Fruit fly (Drosophila melanogaster) whole organism, embryonic: Measurements from ENCODE around the gene Mtr3.

ENCODE experiments used
- Aef1 ChIP-seq: fragments of 200-800 bp; sonication (Bioruptor generic); IDR thresholded peaks from 3 replicates; pipeline ENCODE4 v1.3.6; 2022; ENCODE audit warnings: missing biosample characterization, missing genetic modification characterization
- Bteb2 ChIP-seq: fragments of 200-800 bp; sonication (Bioruptor generic); optimal IDR thresholded peaks from 2 replicates; lab custom pipeline; 2016; ENCODE audit warnings: missing biosample characterization, missing genetic modification characterization
- CG10431 ChIP-seq: fragments of 200-800 bp; sonication (Bioruptor generic); optimal IDR thresholded peaks from 3 replicates; lab custom pipeline; 2018; ENCODE audit warnings: missing biosample characterization, mild to moderate bottlenecking, missing genetic modification characterization
- CG12236 ChIP-seq: fragments of 200-800 bp; sonication (Bioruptor generic); optimal IDR thresholded peaks from 2 replicates; lab custom pipeline; 2016; ENCODE audit warnings: missing biosample characterization, missing genetic modification characterization
- CG13287 ChIP-seq: fragments of 200-800 bp; sonication (Bioruptor generic); IDR thresholded peaks from 2 replicates; pipeline ENCODE4 v1.3.6; 2022; ENCODE audit warnings: missing biosample characterization, missing genetic modification characterization; ENCODE audit not compliant: partially characterized antibody
- CG13624 ChIP-seq: fragments of 200-800 bp; sonication (Bioruptor generic); optimal IDR thresholded peaks from 2 replicates; lab custom pipeline; 2016; ENCODE audit warnings: missing biosample characterization, missing genetic modification characterization
- CG13775 ChIP-seq: fragments of 200-800 bp; sonication (Bioruptor generic); optimal IDR thresholded peaks from 3 replicates; lab custom pipeline; 2017; ENCODE audit warnings: missing biosample characterization, mild to moderate bottlenecking, missing genetic modification characterization
- CG14050 ChIP-seq: fragments of 200-800 bp; sonication (Bioruptor generic); IDR thresholded peaks from 3 replicates; pipeline ENCODE4 v1.3.6; 2022; ENCODE audit warnings: missing biosample characterization, missing genetic modification characterization
- CG15269 ChIP-seq: fragments of 200-800 bp; sonication (Bioruptor generic); optimal IDR thresholded peaks from 2 replicates; lab custom pipeline; 2018; ENCODE audit warnings: missing biosample characterization, mild to moderate bottlenecking, missing genetic modification characterization, moderate library complexity
- CG15479 ChIP-seq: fragments of 200-800 bp; sonication (Bioruptor generic); optimal IDR thresholded peaks from 3 replicates; lab custom pipeline; 2019; ENCODE audit warnings: missing biosample characterization, mild to moderate bottlenecking, missing genetic modification characterization, moderate library complexity
- CG17359 ChIP-seq: fragments of 200-800 bp; sonication (Bioruptor generic); optimal IDR thresholded peaks from 3 replicates; lab custom pipeline; 2018; ENCODE audit warnings: missing biosample characterization, mild to moderate bottlenecking, missing genetic modification characterization, moderate library complexity
- CG1792 ChIP-seq: fragments of 200-800 bp; sonication (Bioruptor generic); optimal IDR thresholded peaks from 2 replicates; lab custom pipeline; 2016; ENCODE audit warnings: missing biosample characterization, missing genetic modification characterization
- CG18262 ChIP-seq: fragments of 200-800 bp; optimal IDR thresholded peaks from 3 replicates; lab custom pipeline; 2019; ENCODE audit warnings: missing biosample characterization, mild to moderate bottlenecking, missing genetic modification characterization, moderate library complexity
- CG2120 ChIP-seq: fragments of 200-800 bp; sonication (Bioruptor generic); optimal IDR thresholded peaks from 3 replicates; lab custom pipeline; 2016; ENCODE audit warnings: missing biosample characterization, missing genetic modification characterization
- CG30403 ChIP-seq: fragments of 200-800 bp; sonication (Bioruptor generic); optimal IDR thresholded peaks from 3 replicates; lab custom pipeline; 2016; ENCODE audit warnings: missing biosample characterization, missing genetic modification characterization
- CG31224 ChIP-seq: fragments of 200-800 bp; sonication (Bioruptor generic); IDR thresholded peaks from 2 replicates; pipeline ENCODE4 v1.3.6; 2022; ENCODE audit warnings: missing biosample characterization, missing genetic modification characterization
- CG4730 ChIP-seq: fragments of 200-800 bp; sonication (Bioruptor generic); IDR thresholded peaks from 2 replicates; pipeline ENCODE4 v1.3.6; 2022; ENCODE audit warnings: missing biosample characterization, missing genetic modification characterization
- CG8089 ChIP-seq: fragments of 200-800 bp; sonication (Bioruptor generic); optimal IDR thresholded peaks from 3 replicates; lab custom pipeline; 2016; ENCODE audit warnings: missing biosample characterization, missing genetic modification characterization
- CG9437 ChIP-seq: fragments of 200-800 bp; sonication (Bioruptor generic); optimal IDR thresholded peaks from 2 replicates; lab custom pipeline; 2018; ENCODE audit warnings: missing biosample characterization, mild to moderate bottlenecking, missing genetic modification characterization
- CG9876 ChIP-seq: fragments of 200-800 bp; sonication (Bioruptor generic); optimal IDR thresholded peaks from 2 replicates; lab custom pipeline; 2016; ENCODE audit warnings: missing biosample characterization, missing genetic modification characterization
- H2.0 ChIP-seq: fragments of 200-800 bp; sonication (Bioruptor generic); IDR thresholded peaks from 2 replicates; pipeline ENCODE4 v1.3.6; 2022; ENCODE audit warnings: missing biosample characterization, missing genetic modification characterization
- HLHmδ ChIP-seq: fragments of 200-800 bp; sonication (Bioruptor generic); optimal IDR thresholded peaks from 2 replicates; lab custom pipeline; 2018; ENCODE audit warnings: missing biosample characterization, mild to moderate bottlenecking, missing genetic modification characterization, moderate library complexity
- Myb ChIP-seq: fragments of 200-800 bp; sonication (Bioruptor generic); optimal IDR thresholded peaks from 2 replicates; lab custom pipeline; 2016; ENCODE audit warnings: missing biosample characterization, missing genetic modification characterization
- Oli ChIP-seq: fragments of 200-800 bp; sonication (Bioruptor generic); optimal IDR thresholded peaks from 2 replicates; lab custom pipeline; 2018; ENCODE audit warnings: missing biosample characterization, mild to moderate bottlenecking, missing genetic modification characterization, moderate library complexity
- Sox100B ChIP-seq: fragments of 200-800 bp; sonication (Bioruptor generic); optimal IDR thresholded peaks from 3 replicates; lab custom pipeline; 2018; ENCODE audit warnings: missing biosample characterization, mild to moderate bottlenecking, missing genetic modification characterization
- Ssrp ChIP-seq: fragments of 200-800 bp; sonication (Bioruptor generic); optimal IDR thresholded peaks from 2 replicates; lab custom pipeline; 2018; ENCODE audit warnings: missing biosample characterization, mild to moderate bottlenecking, missing genetic modification characterization, moderate library complexity
- Trl ChIP-seq, 3 experiments: fragments of >200 bp in 2 of 3; fragments of 200-800 bp in 1 of 3; sonication (Bioruptor generic) in 1 of 3; optimal IDR thresholded peaks; 2 replicates in 1 of 3; 3 replicates in 2 of 3; lab custom pipeline; 2016 to 2017; ENCODE audit warnings: missing biosample characterization in 1 of 3, missing genetic modification characterization in 1 of 3
- ap ChIP-seq: fragments of 200-800 bp; sonication (Bioruptor generic); IDR thresholded peaks from 2 replicates; pipeline ENCODE4 v1.3.6; 2022; ENCODE audit warnings: missing biosample characterization, missing genetic modification characterization
- ara ChIP-seq: fragments of 200-800 bp; sonication (Bioruptor generic); IDR thresholded peaks from 2 replicates; pipeline ENCODE4 v1.3.6; 2022; ENCODE audit warnings: missing biosample characterization, missing genetic modification characterization
- bbx ChIP-seq: fragments of 200-800 bp; sonication (Bioruptor generic); IDR thresholded peaks from 2 replicates; pipeline ENCODE4 v1.3.6; 2022; ENCODE audit warnings: missing biosample characterization, missing genetic modification characterization; ENCODE audit not compliant: partially characterized antibody
- chm ChIP-seq: fragments of 200-800 bp; sonication (Bioruptor generic); IDR thresholded peaks from 2 replicates; pipeline ENCODE4 v1.3.6; 2022; ENCODE audit warnings: missing biosample characterization, missing genetic modification characterization
- crc ChIP-seq: fragments of 200-800 bp; sonication (Bioruptor generic); optimal IDR thresholded peaks from 2 replicates; lab custom pipeline; 2016; ENCODE audit warnings: missing biosample characterization, missing genetic modification characterization
- croc ChIP-seq: fragments of 200-800 bp; sonication (Bioruptor generic); conservative IDR thresholded peaks from 3 replicates; pipeline ENCODE4 v1.3.6; 2022; ENCODE audit warnings: missing biosample characterization, missing genetic modification characterization
- cwo ChIP-seq: fragments of 200-800 bp; sonication (Bioruptor generic); optimal IDR thresholded peaks from 3 replicates; lab custom pipeline; 2017; ENCODE audit warnings: missing biosample characterization, missing genetic modification characterization, mild to moderate bottlenecking, moderate library complexity, missing genetic modification reagents
- dimm ChIP-seq: fragments of 200-800 bp; sonication (Bioruptor generic); IDR thresholded peaks from 2 replicates; pipeline ENCODE4 v1.3.6; 2022; ENCODE audit warnings: missing biosample characterization, missing genetic modification characterization
- ems ChIP-seq: fragments of 200-800 bp; sonication (Bioruptor generic); optimal IDR thresholded peaks from 3 replicates; lab custom pipeline; 2016; ENCODE audit warnings: missing biosample characterization, missing genetic modification characterization
- exex ChIP-seq: fragments of 200-800 bp; sonication (Bioruptor generic); optimal IDR thresholded peaks from 4 replicates; lab custom pipeline; 2018; ENCODE audit warnings: missing biosample characterization, mild to moderate bottlenecking, missing genetic modification characterization, moderate library complexity
- fd64A ChIP-seq: fragments of 200-800 bp; sonication (Bioruptor generic); optimal IDR thresholded peaks from 3 replicates; lab custom pipeline; 2018; ENCODE audit warnings: missing biosample characterization, mild to moderate bottlenecking, missing genetic modification characterization
- ftz-f1 ChIP-seq: fragments of 200-800 bp; sonication (Bioruptor generic); optimal IDR thresholded peaks from 2 replicates; lab custom pipeline; 2016; ENCODE audit warnings: missing biosample characterization, missing genetic modification characterization
- ind ChIP-seq: fragments of 200-800 bp; sonication (Bioruptor generic); optimal IDR thresholded peaks from 3 replicates; lab custom pipeline; 2016; ENCODE audit warnings: missing biosample characterization, missing genetic modification characterization
- knrl ChIP-seq: fragments of 200-800 bp; sonication (Bioruptor generic); IDR thresholded peaks from 3 replicates; pipeline ENCODE4 v1.3.6; 2022; ENCODE audit warnings: missing biosample characterization, missing genetic modification characterization; ENCODE audit not compliant: partially characterized antibody
- ranshi ChIP-seq: fragments of 200-800 bp; sonication (Bioruptor generic); IDR thresholded peaks from 2 replicates; pipeline ENCODE4 v1.3.6; 2022; ENCODE audit warnings: missing biosample characterization, missing genetic modification characterization
- rib ChIP-seq: fragments of 200-800 bp; sonication (Bioruptor generic); IDR thresholded peaks from 2 replicates; pipeline ENCODE4 v1.3.6; 2022; ENCODE audit warnings: missing biosample characterization, missing genetic modification characterization
- run ChIP-seq: fragments of 200-800 bp; sonication (Bioruptor generic); optimal IDR thresholded peaks from 3 replicates; lab custom pipeline; 2018; ENCODE audit warnings: missing biosample characterization, mild to moderate bottlenecking, missing genetic modification characterization
- salm ChIP-seq: fragments of 200-800 bp; sonication (Bioruptor generic); optimal IDR thresholded peaks from 2 replicates; lab custom pipeline; 2018; ENCODE audit warnings: missing biosample characterization, mild to moderate bottlenecking, missing genetic modification characterization
- sug ChIP-seq: fragments of 200-800 bp; optimal IDR thresholded peaks from 2 replicates; lab custom pipeline; 2019; ENCODE audit warnings: missing biosample characterization, mild to moderate bottlenecking, missing genetic modification characterization, moderate library complexity
- toy ChIP-seq: fragments of 200-800 bp; sonication (Bioruptor generic); IDR thresholded peaks from 2 replicates; pipeline ENCODE4 v1.3.6; 2022; ENCODE audit warnings: missing biosample characterization, missing genetic modification characterization
- vfl ChIP-seq: fragments of 200-800 bp; sonication (Bioruptor generic); optimal IDR thresholded peaks from 2 replicates; lab custom pipeline; 2016; ENCODE audit warnings: missing biosample characterization, missing genetic modification characterization
- zen2 ChIP-seq: fragments of 200-800 bp; sonication (Bioruptor generic); IDR thresholded peaks from 3 replicates; pipeline ENCODE4 v1.3.6; 2022; ENCODE audit warnings: missing biosample characterization, missing genetic modification characterization; ENCODE audit not compliant: partially characterized antibody
- zf30C ChIP-seq: fragments of 200-800 bp; sonication (Bioruptor generic); optimal IDR thresholded peaks from 3 replicates; lab custom pipeline; 2018; ENCODE audit warnings: missing biosample characterization, mild to moderate bottlenecking, missing genetic modification characterization

The Mtr3 gene

DNA sequence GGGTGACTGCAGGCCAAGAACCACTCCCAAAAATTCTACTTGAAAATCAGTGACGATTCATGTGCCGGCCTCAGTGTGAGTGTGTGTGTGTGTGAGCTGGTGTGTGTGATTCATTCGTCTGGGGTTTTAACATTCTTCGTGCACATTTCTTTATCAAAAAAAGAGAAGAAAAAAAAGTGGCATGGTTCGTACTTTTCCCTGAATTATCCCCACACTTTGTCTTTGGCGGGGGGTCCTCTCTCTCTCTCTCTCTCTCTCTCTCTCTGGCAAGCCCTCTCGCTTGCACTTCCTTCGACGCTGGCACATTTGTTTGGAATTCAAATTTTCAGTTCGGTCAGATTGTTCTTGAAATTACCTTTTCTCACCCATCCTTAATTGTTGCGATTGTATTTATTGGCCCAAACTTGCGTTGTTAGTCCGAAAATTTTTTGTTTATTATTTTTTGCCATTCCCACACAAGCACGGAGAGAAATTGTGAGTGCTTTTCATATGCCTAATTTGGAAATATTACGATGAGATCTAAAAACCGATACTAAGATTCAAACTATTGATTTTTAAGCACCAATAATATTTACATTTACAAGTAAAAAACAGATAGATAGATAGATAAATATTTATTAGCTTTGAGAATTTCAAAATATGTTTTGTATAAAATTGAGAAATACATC is 15.7 kb upstream of the Mtr3 start (continued):
- TF ChIP-seq fd64A (GFP tag; lab: Kevin White, UChicago) (no peak), CG17359 (tag; lab: Kevin White, UChicago) (peak; percentile 8), Myb (GFP tag; lab: Kevin White, UChicago) (no peak), CG13775 (GFP tag; lab: Kevin White, UChicago) (no peak), CG9876 (no peak), Bteb2 (peak; percentile 40), H2.0 (GFP tag; lab: Robert Waterston, UW) (no peak), ftz-f1 (GFP tag; lab: Kevin White, UChicago) (no peak), salm (tag; lab: Kevin White, UChicago) (no peak), sug (peak; percentile 93), knrl (GFP tag; lab: Robert Waterston, UW) (no peak), Oli (tag; lab: Kevin White, UChicago) (no peak), CG4730 (GFP tag; lab: Robert Waterston, UW) (no peak), CG10431 (GFP tag; lab: Kevin White, UChicago) (no peak), zf30C (peak; percentile 59), CG8089 (GFP tag; lab: Kevin White, UChicago) (no peak), run (tag; lab: Kevin White, UChicago) (no peak), Aef1 (GFP tag; lab: Robert Waterston, UW) (no peak), CG2120 (peak; percentile 60), vfl (GFP tag; lab: Kevin White, UChicago) (no peak), HLHmδ (no peak), rib (GFP tag; lab: Robert Waterston, UW) (0 out of 2 replicates have a peak, but pooled peaks have one; percentile 12), CG18262 (tag; lab: Kevin White, UChicago) (peak; percentile 10), crc (no peak), ranshi (GFP tag; lab: Robert Waterston, UW) (no peak), ind (GFP tag; lab: Kevin White, UChicago) (no peak), CG13287 (GFP tag; lab: Robert Waterston, UW) (no peak), chm (GFP tag; lab: Robert Waterston, UW) (no peak), CG13624 (GFP tag; lab: Kevin White, UChicago) (no peak), zen2 (GFP tag; lab: Robert Waterston, UW) (no peak), ap (no peak), dimm (no peak), CG9437 (GFP tag; lab: Kevin White, UChicago) (peak; percentile 31), exex (no peak), Trl (optimal IDR thresholded peaks at IDR 0.05; lab: Kevin White, UChicago) (peak in 1 of 2 experiments; percentile 78), Trl (GFP tag; optimal IDR thresholded peaks at IDR 0.05; lab: Kevin White, UChicago) (no peak), ara (GFP tag; lab: Robert Waterston, UW) (no peak), CG1792 (GFP tag; lab: Kevin White, UChicago) (no peak), bbx (GFP tag; lab: Robert Waterston, UW) (no peak), toy (no peak), Ssrp (tag; lab: Kevin White, UChicago) (no peak), CG15269 (tag; lab: Kevin White, UChicago) (peak; percentile 44), CG30403 (GFP tag; lab: Kevin White, UChicago) (peak; percentile 40), CG14050 (GFP tag; lab: Robert Waterston, UW) (no peak), croc (no peak), CG12236 (GFP tag; lab: Kevin White, UChicago) (no peak), cwo (GFP tag; lab: Kevin White, UChicago) (no peak), ems (no peak), Sox100B (peak; percentile 3), CG15479 (GFP tag; lab: Kevin White, UChicago) (no peak), CG31224 (GFP tag; lab: Robert Waterston, UW) (no peak)
